Worm (Caenorhabditis elegans): ENCODE measurements around the gene bath-33.

- TF ChIP-seq unc-62 (GFP tag; optimal IDR thresholded peaks at IDR 0.05) (no peak), ceh-8 (GFP tag; optimal IDR thresholded peaks at IDR 0.05) (no peak), elt-2 (tag; optimal IDR thresholded peaks at IDR 0.05) (no peak), alr-1 (tag; optimal IDR thresholded peaks at IDR 0.05; ENCODE audit: borderline replicate concordance) (no peak), ama-1 (optimal IDR thresholded peaks at IDR 0.05) (no peak), elt-3 (tag; optimal IDR thresholded peaks at IDR 0.05) (no peak), hpl-2 (GFP tag; optimal IDR thresholded peaks at IDR 0.05) (no peak), blmp-1 (tag; optimal IDR thresholded peaks at IDR 0.05) (no peak), nhr-85 (tag) (no peak), nhr-77 (tag; optimal IDR thresholded peaks at IDR 0.05) (no peak)
Measured at ce11 chrII:1561863-1562262, 44.1 kb downstream of the bath-33 start, which contains the start of gene K05F6.14.
